Fruit fly (Drosophila melanogaster) whole organism, embryonic: ENCODE data around the gene RpL36.

Experiments used
- Aef1 ChIP-seq: fragments of 200-800 bp; sonication (Bioruptor generic); IDR thresholded peaks from 3 replicates; pipeline ENCODE4 v1.3.6; 2022; ENCODE audit warnings: missing biosample characterization, missing genetic modification characterization
- Atf6 ChIP-seq: fragments of 200-800 bp; sonication (Bioruptor generic); IDR thresholded peaks from 2 replicates; pipeline ENCODE4 v1.3.6; 2022; ENCODE audit warnings: missing biosample characterization, missing genetic modification characterization
- Bdp1 ChIP-seq: fragments of 200-800 bp; sonication (Bioruptor generic); optimal IDR thresholded peaks from 3 replicates; lab custom pipeline; 2016; ENCODE audit warnings: missing biosample characterization, missing genetic modification characterization
- Bteb2 ChIP-seq: fragments of 200-800 bp; sonication (Bioruptor generic); optimal IDR thresholded peaks from 2 replicates; lab custom pipeline; 2016; ENCODE audit warnings: missing biosample characterization, missing genetic modification characterization
- CG10431 ChIP-seq: fragments of 200-800 bp; sonication (Bioruptor generic); optimal IDR thresholded peaks from 3 replicates; lab custom pipeline; 2018; ENCODE audit warnings: missing biosample characterization, mild to moderate bottlenecking, missing genetic modification characterization
- CG10462 ChIP-seq: fragments of 200-800 bp; sonication (Bioruptor generic); optimal IDR thresholded peaks from 2 replicates; lab custom pipeline; 2016; ENCODE audit warnings: missing biosample characterization, missing genetic modification characterization
- CG11504 ChIP-seq: fragments of 200-800 bp; sonication (Bioruptor generic); optimal IDR thresholded peaks from 3 replicates; lab custom pipeline; 2019; ENCODE audit warnings: missing biosample characterization, mild to moderate bottlenecking, missing genetic modification characterization, moderate library complexity
- CG12391 ChIP-seq: fragments of 200-800 bp; sonication (Bioruptor generic); optimal IDR thresholded peaks from 3 replicates; lab custom pipeline; 2018; ENCODE audit warnings: missing biosample characterization, mild to moderate bottlenecking, missing genetic modification characterization, moderate library complexity
- CG13123 ChIP-seq: fragments of 200-800 bp; sonication (Bioruptor generic); optimal IDR thresholded peaks from 2 replicates; lab custom pipeline; 2016; ENCODE audit warnings: missing biosample characterization, missing genetic modification characterization
- CG14965 ChIP-seq: fragments of 200-800 bp; sonication (Bioruptor generic); optimal IDR thresholded peaks from 2 replicates; lab custom pipeline; 2016; ENCODE audit warnings: missing biosample characterization, missing genetic modification characterization, borderline replicate concordance
- CG15479 ChIP-seq: fragments of 200-800 bp; sonication (Bioruptor generic); optimal IDR thresholded peaks from 3 replicates; lab custom pipeline; 2019; ENCODE audit warnings: missing biosample characterization, mild to moderate bottlenecking, missing genetic modification characterization, moderate library complexity
- CG17361 ChIP-seq: fragments of 200-800 bp; sonication (Bioruptor generic); IDR thresholded peaks from 3 replicates; pipeline ENCODE4 v1.3.6; 2022; ENCODE audit warnings: missing biosample characterization, missing genetic modification characterization
- CG18262 ChIP-seq: fragments of 200-800 bp; optimal IDR thresholded peaks from 3 replicates; lab custom pipeline; 2019; ENCODE audit warnings: missing biosample characterization, mild to moderate bottlenecking, missing genetic modification characterization, moderate library complexity
- CG18619 ChIP-seq: fragments of 200-800 bp; sonication (Bioruptor generic); optimal IDR thresholded peaks from 3 replicates; lab custom pipeline; 2017; ENCODE audit warnings: missing biosample characterization, mild to moderate bottlenecking, missing genetic modification characterization
- CG2712 ChIP-seq: fragments of 200-800 bp; optimal IDR thresholded peaks from 3 replicates; lab custom pipeline; 2019; ENCODE audit warnings: missing biosample characterization, mild to moderate bottlenecking, missing genetic modification characterization, moderate library complexity
- CG30403 ChIP-seq: fragments of 200-800 bp; sonication (Bioruptor generic); optimal IDR thresholded peaks from 3 replicates; lab custom pipeline; 2016; ENCODE audit warnings: missing biosample characterization, missing genetic modification characterization
- CG30431 ChIP-seq: fragments of 200-800 bp; sonication (Bioruptor generic); optimal IDR thresholded peaks from 2 replicates; lab custom pipeline; 2017; ENCODE audit warnings: missing biosample characterization, missing genetic modification characterization
- CG3726 ChIP-seq: fragments of 200-800 bp; sonication (Bioruptor generic); IDR thresholded peaks from 3 replicates; pipeline ENCODE4, ENCODE4 v1.3.6; 2022; ENCODE audit warnings: missing biosample characterization, missing genetic modification characterization
- CG3847 ChIP-seq: fragments of 200-800 bp; sonication (Bioruptor generic); IDR thresholded peaks from 2 replicates; pipeline ENCODE4 v1.3.6; 2022; ENCODE audit warnings: missing biosample characterization, missing genetic modification characterization
- CG43689 ChIP-seq: fragments of 200-800 bp; sonication (Bioruptor generic); IDR thresholded peaks from 2 replicates; pipeline ENCODE4 v1.3.6; 2022; ENCODE audit warnings: missing biosample characterization, missing genetic modification characterization
- CG4404 ChIP-seq: fragments of 200-800 bp; sonication (Bioruptor generic); IDR thresholded peaks from 2 replicates; pipeline ENCODE4 v1.3.6; 2022; ENCODE audit warnings: missing biosample characterization, missing genetic modification characterization
- CG6813 ChIP-seq: fragments of 200-800 bp; sonication (Bioruptor generic); optimal IDR thresholded peaks from 2 replicates; lab custom pipeline; 2017; ENCODE audit warnings: missing biosample characterization, missing genetic modification characterization, mild to moderate bottlenecking, moderate library complexity, missing genetic modification reagents
- CG9797 ChIP-seq: fragments of 200-800 bp; sonication (Bioruptor generic); optimal IDR thresholded peaks from 3 replicates; lab custom pipeline; 2018; ENCODE audit warnings: missing biosample characterization, mild to moderate bottlenecking, missing genetic modification characterization
- Eip74EF ChIP-seq, 2 experiments: fragments of 200-800 bp in 1 of 2; fragments of >200 bp in 1 of 2; sonication (Bioruptor generic) in 1 of 2; optimal IDR thresholded peaks; 2 replicates each; lab custom pipeline; 2017 to 2019; ENCODE audit warnings: missing biosample characterization in 2 of 2, missing genetic modification characterization in 2 of 2, mild to moderate bottlenecking in 1 of 2, moderate library complexity in 1 of 2
- Fer3 ChIP-seq: fragments of 200-800 bp; sonication (Bioruptor generic); optimal IDR thresholded peaks from 2 replicates; lab custom pipeline; 2018; ENCODE audit warnings: missing biosample characterization, mild to moderate bottlenecking, missing genetic modification characterization, moderate library complexity
- Gug ChIP-seq: fragments of 200-800 bp; sonication (Bioruptor generic); IDR thresholded peaks from 4 replicates; pipeline ENCODE4 v1.3.6; 2022; ENCODE audit warnings: missing biosample characterization, missing genetic modification characterization
- HLH3B ChIP-seq: fragments of 200-800 bp; sonication (Bioruptor generic); IDR thresholded peaks from 2 replicates; pipeline ENCODE4 v1.3.6; 2022; ENCODE audit warnings: missing biosample characterization, missing genetic modification characterization
- Kr ChIP-seq: fragments of 200-800 bp; sonication (Bioruptor generic); optimal IDR thresholded peaks from 2 replicates; lab custom pipeline; 2017; ENCODE audit warnings: missing biosample characterization, mild to moderate bottlenecking, missing genetic modification characterization
- Meics ChIP-seq: fragments of 200-800 bp; sonication (Bioruptor generic); optimal IDR thresholded peaks from 2 replicates; lab custom pipeline; 2017; ENCODE audit warnings: missing biosample characterization, mild to moderate bottlenecking, missing genetic modification characterization
- Mes4 ChIP-seq: fragments of 200-800 bp; sonication (Bioruptor generic); optimal IDR thresholded peaks from 2 replicates; lab custom pipeline; 2016; ENCODE audit warnings: missing biosample characterization, missing genetic modification characterization
- Neu2 ChIP-seq: fragments of 200-800 bp; sonication (Bioruptor generic); optimal IDR thresholded peaks from 3 replicates; lab custom pipeline; 2016; ENCODE audit warnings: missing biosample characterization, missing genetic modification characterization, borderline replicate concordance
- Rx ChIP-seq: fragments of 200-800 bp; sonication (Bioruptor generic); IDR thresholded peaks from 2 replicates; pipeline ENCODE4 v1.3.6; 2022; ENCODE audit warnings: missing biosample characterization, missing genetic modification characterization
- Spps ChIP-seq: fragments of 200-800 bp; sonication (Bioruptor generic); optimal IDR thresholded peaks from 2 replicates; lab custom pipeline; 2018; ENCODE audit warnings: missing biosample characterization, mild to moderate bottlenecking, missing genetic modification characterization
- Trl ChIP-seq, 3 experiments: fragments of >200 bp in 2 of 3; fragments of 200-800 bp in 1 of 3; sonication (Bioruptor generic) in 1 of 3; optimal IDR thresholded peaks; 2 replicates in 1 of 3; 3 replicates in 2 of 3; lab custom pipeline; 2016 to 2017; ENCODE audit warnings: missing biosample characterization in 1 of 3, missing genetic modification characterization in 1 of 3
- Usf ChIP-seq: fragments of 200-800 bp; sonication (Bioruptor generic); optimal IDR thresholded peaks from 2 replicates; lab custom pipeline; 2017; ENCODE audit warnings: missing genotype, missing biosample characterization, missing genetic modification characterization
- bab2 ChIP-seq: fragments of 200-800 bp; sonication (Bioruptor generic); optimal IDR thresholded peaks from 2 replicates; lab custom pipeline; 2016; ENCODE audit warnings: missing biosample characterization, missing genetic modification characterization
- bbx ChIP-seq: fragments of 200-800 bp; sonication (Bioruptor generic); IDR thresholded peaks from 2 replicates; pipeline ENCODE4 v1.3.6; 2022; ENCODE audit warnings: missing biosample characterization, missing genetic modification characterization; ENCODE audit not compliant: partially characterized antibody
- cas ChIP-seq: fragments of 200-800 bp; sonication (Bioruptor generic); IDR thresholded peaks from 2 replicates; pipeline ENCODE4 v1.3.6; 2022; ENCODE audit warnings: missing biosample characterization, missing genetic modification characterization
- croc ChIP-seq: fragments of 200-800 bp; sonication (Bioruptor generic); conservative IDR thresholded peaks from 3 replicates; pipeline ENCODE4 v1.3.6; 2022; ENCODE audit warnings: missing biosample characterization, missing genetic modification characterization
- fd3F ChIP-seq: fragments of 200-800 bp; sonication (Bioruptor generic); optimal IDR thresholded peaks from 2 replicates; lab custom pipeline; 2018; ENCODE audit warnings: missing biosample characterization, mild to moderate bottlenecking, missing genetic modification characterization, moderate library complexity
- gsb ChIP-seq: fragments of 200-800 bp; sonication (Bioruptor generic); IDR thresholded peaks from 2 replicates; pipeline ENCODE4 v1.3.6; 2022; ENCODE audit warnings: missing biosample characterization, missing genetic modification characterization
- jigr1 ChIP-seq: fragments of 200-800 bp; sonication (Bioruptor generic); IDR thresholded peaks from 3 replicates; pipeline ENCODE4 v1.3.6; 2022; ENCODE audit warnings: missing biosample characterization, missing genetic modification characterization
- lab ChIP-seq: fragments of 200-800 bp; sonication (Bioruptor generic); optimal IDR thresholded peaks from 3 replicates; lab custom pipeline; 2017; ENCODE audit warnings: missing biosample characterization, missing genetic modification characterization, mild to moderate bottlenecking, moderate library complexity, missing genetic modification reagents
- maf-S ChIP-seq: fragments of 200-800 bp; sonication (Bioruptor generic); optimal IDR thresholded peaks from 2 replicates; lab custom pipeline; 2016; ENCODE audit warnings: missing biosample characterization, missing genetic modification characterization
- org-1 ChIP-seq: fragments of 200-800 bp; sonication (Bioruptor generic); optimal IDR thresholded peaks from 2 replicates; lab custom pipeline; 2017; ENCODE audit warnings: missing biosample characterization, missing genetic modification characterization
- ranshi ChIP-seq: fragments of 200-800 bp; sonication (Bioruptor generic); IDR thresholded peaks from 2 replicates; pipeline ENCODE4 v1.3.6; 2022; ENCODE audit warnings: missing biosample characterization, missing genetic modification characterization
- repo ChIP-seq: fragments of 200-800 bp; sonication (Bioruptor generic); optimal IDR thresholded peaks from 2 replicates; lab custom pipeline; 2016; ENCODE audit warnings: missing biosample characterization, missing genetic modification characterization
- ssp ChIP-seq: fragments of 200-800 bp; sonication (Bioruptor generic); IDR thresholded peaks from 2 replicates; pipeline ENCODE4 v1.3.6; 2022; ENCODE audit warnings: missing biosample characterization, missing genetic modification characterization
- stwl ChIP-seq: fragments of 200-800 bp; sonication (Bioruptor generic); optimal IDR thresholded peaks from 3 replicates; lab custom pipeline; 2018; ENCODE audit warnings: missing biosample characterization, mild to moderate bottlenecking, missing genetic modification characterization, moderate library complexity
- z ChIP-seq: fragments of 200-800 bp; sonication (Bioruptor generic); IDR thresholded peaks from 3 replicates; pipeline ENCODE4 v1.3.6; 2022; ENCODE audit warnings: missing biosample characterization, missing genetic modification characterization
- zfh1 ChIP-seq: fragments of 200-800 bp; sonication (Bioruptor generic); IDR thresholded peaks from 3 replicates; pipeline ENCODE4 v1.3.6; 2022; ENCODE audit warnings: missing biosample characterization, missing genetic modification characterization

The RpL36 gene

DNA sequence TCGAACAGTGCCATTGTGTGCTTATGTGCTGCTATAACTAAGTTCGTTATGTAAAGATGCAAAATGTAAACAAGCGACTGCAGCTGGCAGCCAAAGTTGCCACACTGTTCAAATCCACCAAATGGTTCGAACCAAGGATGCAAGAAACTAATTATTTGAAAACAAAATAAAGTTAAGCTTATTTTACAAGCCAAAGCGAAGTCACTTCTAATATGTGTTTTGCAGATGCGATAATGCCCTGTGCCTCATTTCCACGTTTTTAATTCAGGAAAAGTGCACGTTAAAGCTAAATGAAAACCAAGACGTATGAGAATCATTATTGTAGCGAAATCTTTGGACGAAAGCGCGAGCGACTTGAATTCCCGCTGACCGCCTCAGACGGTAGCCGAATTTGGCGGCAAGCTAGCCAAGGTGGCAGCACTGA is 8.1 kb downstream of the RpL36 start, which contains the start of the genes CG13365 and Vsp37A (continued):
- TF ChIP-seq Neu2 (peak; percentile 8), CG3726 (GFP tag; lab: Robert Waterston, UW) (no peak), CG10431 (no peak), Mes4 (GFP tag; lab: Kevin White, UChicago) (peak; percentile 17), CG43689 (GFP tag; lab: Robert Waterston, UW) (no peak), ranshi (no peak), CG18619 (GFP tag; lab: Kevin White, UChicago) (peak; percentile 4), maf-S (GFP tag; lab: Kevin White, UChicago) (peak; percentile 25), Trl (optimal IDR thresholded peaks at IDR 0.05; lab: Kevin White, UChicago) (no peak), Trl (GFP tag; optimal IDR thresholded peaks at IDR 0.05; lab: Kevin White, UChicago) (peak; percentile 59), CG30431 (GFP tag; lab: Kevin White, UChicago) (no peak), CG2712 (tag; lab: Kevin White, UChicago) (peak; percentile 38), stwl (tag; lab: Kevin White, UChicago) (peak; percentile 25), CG10462 (GFP tag; lab: Kevin White, UChicago) (no peak), repo (GFP tag; lab: Kevin White, UChicago) (no peak), Bteb2 (GFP tag; lab: Kevin White, UChicago) (no peak), Atf6 (GFP tag; lab: Robert Waterston, UW) (0 out of 2 replicates have a peak, but pooled peaks have one; percentile 19), CG17361 (GFP tag; lab: Robert Waterston, UW) (peak; percentile 71), Eip74EF (GFP tag; optimal IDR thresholded peaks at IDR 0.05; lab: Kevin White, UChicago) (no peak), CG3847 (GFP tag; lab: Robert Waterston, UW) (peak; percentile 65), org-1 (GFP tag; lab: Kevin White, UChicago) (no peak), Spps (tag; lab: Kevin White, UChicago) (no peak), HLH3B (GFP tag; lab: Robert Waterston, UW) (no peak), Fer3 (peak; percentile 39), ssp (GFP tag; lab: Robert Waterston, UW) (no peak), bbx (no peak), lab (GFP tag; lab: Kevin White, UChicago) (peak; percentile 55), bab2 (GFP tag; lab: Kevin White, UChicago) (peak; percentile 64), Usf (GFP tag; lab: Kevin White, UChicago) (no peak), Bdp1 (peak; percentile 40), CG6813 (GFP tag; lab: Kevin White, UChicago) (no peak), CG18262 (tag; lab: Kevin White, UChicago) (peak; percentile 32), gsb (GFP tag; lab: Robert Waterston, UW) (no peak), Meics (GFP tag; lab: Kevin White, UChicago) (peak; percentile 44), z (no peak), cas (GFP tag; lab: Robert Waterston, UW) (no peak), CG14965 (GFP tag; lab: Kevin White, UChicago) (no peak), fd3F (GFP tag; lab: Kevin White, UChicago) (no peak), Aef1 (GFP tag; lab: Robert Waterston, UW) (no peak), jigr1 (0 out of 3 replicates have a peak, but pooled peaks have one; percentile 16), Gug (GFP tag; lab: Robert Waterston, UW) (no peak), CG9797 (GFP tag; lab: Kevin White, UChicago) (peak; percentile 41), Rx (GFP tag; lab: Robert Waterston, UW) (no peak), Kr (GFP tag; lab: Kevin White, UChicago) (no peak), CG13123 (GFP tag; lab: Kevin White, UChicago) (peak; percentile 7), CG30403 (GFP tag; lab: Kevin White, UChicago) (peak; percentile 52), CG11504 (tag; lab: Kevin White, UChicago) (peak; percentile 51), zfh1 (peak; percentile 52; the same call in 1 of the 3 replicates), CG4404 (peak; percentile 29; the same call in 1 of the 2 replicates), croc (GFP tag; lab: Robert Waterston, UW) (peak; percentile 28; the same call in 1 of the 3 replicates), CG15479 (GFP tag; lab: Kevin White, UChicago) (no peak), CG12391 (peak; percentile 52)
